Worm (Caenorhabditis elegans) whole organism, mixed stage, embryonic: Measurements from ENCODE around the gene Y17G7B.22.

Source experiments
- lin-13 ChIP-seq: fragments of 150-350 bp; optimal IDR thresholded peaks from 2 replicates; lab custom pipeline; 2014; ENCODE audit warnings: missing biosample characterization, missing genetic modification characterization
- lsy-2 ChIP-seq: fragments of 150-350 bp; optimal IDR thresholded peaks from 2 replicates; lab custom pipeline; 2014; ENCODE audit warnings: missing biosample characterization, missing genetic modification characterization
- nhr-76 ChIP-seq: sonication (generic microtip); optimal IDR thresholded peaks from 2 replicates; lab custom pipeline; 2017; ENCODE audit warnings: missing biosample characterization, missing genetic modification characterization
- zip-8 ChIP-seq: fragments of 150-350 bp; optimal IDR thresholded peaks from 2 replicates; lab custom pipeline; 2014; ENCODE audit warnings: missing biosample characterization, missing genetic modification characterization

DNA sequence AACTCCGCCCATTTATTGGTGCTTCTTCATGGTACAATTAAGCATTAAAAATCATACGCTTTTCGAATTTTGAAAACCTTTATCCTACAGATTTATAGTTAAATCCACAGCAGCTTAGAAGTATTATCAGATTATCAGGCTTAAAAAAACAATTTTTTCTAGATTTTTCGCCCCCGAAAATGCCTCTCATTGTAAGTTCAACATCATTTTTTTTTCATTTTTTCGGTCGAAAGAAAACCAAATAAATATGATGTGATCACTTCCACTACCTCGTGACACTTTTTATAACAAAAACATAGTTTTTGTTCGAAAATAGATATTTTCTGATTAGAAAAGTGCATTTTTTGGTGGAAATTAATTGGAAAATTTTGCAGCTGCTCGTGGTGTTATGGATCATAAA, 26.7 kb upstream of the Y17G7B.22 start:
- no peak for TF ChIP-seq nhr-76 (tag; lab: Kevin White, UChicago)
- no peak for TF ChIP-seq zip-8 (tag; lab: Kevin White, UChicago)
- TF ChIP-seq lin-13 (tag; lab: Kevin White, UChicago): no peak
- no peak for TF ChIP-seq lsy-2 (tag; lab: Kevin White, UChicago)
